Worm (Caenorhabditis elegans): Measurements from ENCODE around the gene Y42G9A.3.

DNA sequence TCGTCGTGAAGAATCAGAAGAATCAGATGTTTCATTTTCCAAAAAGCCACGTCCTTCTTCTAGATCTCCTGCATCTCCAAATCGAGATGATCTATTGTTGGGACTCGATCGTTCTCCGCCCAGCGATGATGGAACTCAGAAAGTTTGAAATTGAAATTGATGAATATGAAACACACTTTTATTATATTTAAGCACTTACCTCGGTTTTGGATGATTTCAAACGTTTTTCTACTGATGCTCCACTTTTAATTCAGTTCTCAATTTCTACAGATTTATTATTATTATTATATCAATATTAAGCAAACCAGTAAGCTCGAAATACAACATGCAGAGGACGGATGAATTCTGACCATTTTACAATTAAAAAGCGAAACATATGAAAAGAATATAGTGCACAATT lies 8.5 kb downstream of the Y42G9A.3 start:
- TF ChIP-seq nhr-28 (tag; optimal IDR thresholded peaks at IDR 0.05) (no peak), hlh-1 (tag; optimal IDR thresholded peaks at IDR 0.05) (no peak), nhr-76 (tag; optimal IDR thresholded peaks at IDR 0.05) (no peak), elt-1 (tag; optimal IDR thresholded peaks at IDR 0.05; ENCODE audit: borderline replicate concordance, insufficient read depth) (no peak), nhr-12 (tag; optimal IDR thresholded peaks at IDR 0.05) (no peak), lsy-2 (tag; optimal IDR thresholded peaks at IDR 0.05) (no peak), nhr-2 (tag; optimal IDR thresholded peaks at IDR 0.05) (no peak), flh-1 (GFP tag; optimal IDR thresholded peaks at IDR 0.05) (no peak), unc-39 (tag; optimal IDR thresholded peaks at IDR 0.05) (no peak), lin-13 (tag; optimal IDR thresholded peaks at IDR 0.05) (no peak), ces-1 (GFP tag; optimal IDR thresholded peaks at IDR 0.05) (no peak)
